Fruit fly (Drosophila melanogaster): ENCODE results near the gene CG15760.

- no peak for TF ChIP-seq Hr39 (GFP tag; optimal IDR thresholded peaks at IDR 0.05)
- TF ChIP-seq Gug (GFP tag; IDR thresholded peaks at IDR 0.05), result no peak
- no peak for TF ChIP-seq CG16779 (tag; optimal IDR thresholded peaks at IDR 0.05)
- no peak for TF ChIP-seq CG31627 (GFP tag; optimal IDR thresholded peaks at IDR 0.05)
- no peak for TF ChIP-seq Lpt (GFP tag; optimal IDR thresholded peaks at IDR 0.05)
- no peak for TF ChIP-seq CG8119 (GFP tag; IDR thresholded peaks at IDR 0.05)
- no peak for TF ChIP-seq CG3032 (tag; optimal IDR thresholded peaks at IDR 0.05)
- no peak for TF ChIP-seq fkh (GFP tag; optimal IDR thresholded peaks at IDR 0.05)
- TF ChIP-seq CG10631 (GFP tag; optimal IDR thresholded peaks at IDR 0.05), result no peak
- TF ChIP-seq CG1621 (tag; optimal IDR thresholded peaks at IDR 0.05), result no peak
- TF ChIP-seq CG11902 (GFP tag; optimal IDR thresholded peaks at IDR 0.05), result no peak
- no peak for TF ChIP-seq ss (GFP tag; optimal IDR thresholded peaks at IDR 0.05)
These were observed 18.3 kb upstream of the CG15760 start for dm6 chrX:13651170-13651569.

All from whole organism, prepupa.